Worm (Caenorhabditis elegans): Measurements from ENCODE around the gene grl-29.
"Not testable (repeated sequence)": the region's sequence is repeated elsewhere in the genome, so short reads cannot be mapped to it uniquely, and the experiment has no call there.

ce11 chrV:3570695-3571094, 15.7 kb upstream of the grl-29 start, which contains the start of gene F40C5.2:
- TF ChIP-seq unc-86 (tag; optimal IDR thresholded peaks at IDR 0.05); nhr-11 (tag; optimal IDR thresholded peaks at IDR 0.05); pax-1 (tag; optimal IDR thresholded peaks at IDR 0.05); ceh-19 (GFP tag; optimal IDR thresholded peaks at IDR 0.05); ama-1 (optimal IDR thresholded peaks at IDR 0.05); elt-4 (tag; optimal IDR thresholded peaks at IDR 0.05); sox-2 (GFP tag; IDR thresholded peaks at IDR 0.05); hlh-13 (GFP tag; optimal IDR thresholded peaks at IDR 0.05): not testable (repeated sequence)

Measured in whole organism, late embryonic.